Fruit fly (Drosophila melanogaster) whole organism, embryonic: Measurements from ENCODE around the gene ppk11.

Experiments used
- Asciz ChIP-seq: fragments of 200-800 bp; sonication (Bioruptor generic); optimal IDR thresholded peaks from 2 replicates; lab custom pipeline; 2017; ENCODE audit warnings: missing biosample characterization, mild to moderate bottlenecking, missing genetic modification characterization, missing genetic modification reagents
- Atf6 ChIP-seq: fragments of 200-800 bp; sonication (Bioruptor generic); IDR thresholded peaks from 2 replicates; pipeline ENCODE4 v1.3.6; 2022; ENCODE audit warnings: missing biosample characterization, missing genetic modification characterization
- Blimp-1 ChIP-seq: fragments of 200-800 bp; sonication (Bioruptor generic); optimal IDR thresholded peaks from 3 replicates; lab custom pipeline; 2018; ENCODE audit warnings: missing biosample characterization, missing genetic modification characterization, mild to moderate bottlenecking, moderate library complexity, missing genetic modification reagents
- CG10959 ChIP-seq: fragments of 200-800 bp; sonication (Bioruptor generic); IDR thresholded peaks from 2 replicates; pipeline ENCODE4 v1.3.6; 2022; ENCODE audit warnings: missing biosample characterization, missing genetic modification characterization
- CG11504 ChIP-seq: fragments of 200-800 bp; sonication (Bioruptor generic); optimal IDR thresholded peaks from 3 replicates; lab custom pipeline; 2019; ENCODE audit warnings: missing biosample characterization, mild to moderate bottlenecking, missing genetic modification characterization, moderate library complexity
- CG11560 ChIP-seq: fragments of 200-800 bp; sonication (Bioruptor generic); IDR thresholded peaks from 3 replicates; pipeline ENCODE4 v1.3.6; 2022; ENCODE audit warnings: missing biosample characterization, missing genetic modification characterization
- CG1233 ChIP-seq: fragments of 200-800 bp; sonication (Bioruptor generic); optimal IDR thresholded peaks from 4 replicates; lab custom pipeline; 2018; ENCODE audit warnings: missing biosample characterization, mild to moderate bottlenecking, missing genetic modification characterization
- CG13296 ChIP-seq: fragments of 200-800 bp; sonication (Bioruptor generic); optimal IDR thresholded peaks from 3 replicates; lab custom pipeline; 2018; ENCODE audit warnings: missing biosample characterization, mild to moderate bottlenecking, missing genetic modification characterization
- CG14441 ChIP-seq: fragments of 200-800 bp; sonication (Bioruptor generic); IDR thresholded peaks from 2 replicates; pipeline ENCODE4 v1.3.6; 2022; ENCODE audit warnings: missing biosample characterization, missing genetic modification characterization
- CG15269 ChIP-seq: fragments of 200-800 bp; sonication (Bioruptor generic); optimal IDR thresholded peaks from 2 replicates; lab custom pipeline; 2018; ENCODE audit warnings: missing biosample characterization, mild to moderate bottlenecking, missing genetic modification characterization, moderate library complexity
- CG17186 ChIP-seq: fragments of 200-800 bp; sonication (Bioruptor generic); optimal IDR thresholded peaks from 3 replicates; lab custom pipeline; 2017; ENCODE audit warnings: missing biosample characterization, missing genetic modification reagents, missing genetic modification characterization
- CG17359 ChIP-seq: fragments of 200-800 bp; sonication (Bioruptor generic); optimal IDR thresholded peaks from 3 replicates; lab custom pipeline; 2018; ENCODE audit warnings: missing biosample characterization, mild to moderate bottlenecking, missing genetic modification characterization, moderate library complexity
- CG2678 ChIP-seq: fragments of 200-800 bp; sonication (Bioruptor generic); optimal IDR thresholded peaks from 3 replicates; lab custom pipeline; 2019; ENCODE audit warnings: missing biosample characterization, mild to moderate bottlenecking, missing genetic modification characterization, moderate library complexity
- CG2875 ChIP-seq: fragments of 200-800 bp; sonication (Bioruptor generic); optimal IDR thresholded peaks from 2 replicates; lab custom pipeline; 2017; ENCODE audit warnings: missing biosample characterization, mild to moderate bottlenecking, missing genetic modification characterization, missing genetic modification reagents
- CG30403 ChIP-seq: fragments of 200-800 bp; sonication (Bioruptor generic); optimal IDR thresholded peaks from 3 replicates; lab custom pipeline; 2016; ENCODE audit warnings: missing biosample characterization, missing genetic modification characterization
- CG34376 ChIP-seq: fragments of 200-800 bp; sonication (Bioruptor generic); optimal IDR thresholded peaks from 2 replicates; lab custom pipeline; 2018; ENCODE audit warnings: missing biosample characterization, mild to moderate bottlenecking, missing genetic modification characterization
- CG43689 ChIP-seq: fragments of 200-800 bp; sonication (Bioruptor generic); IDR thresholded peaks from 2 replicates; pipeline ENCODE4 v1.3.6; 2022; ENCODE audit warnings: missing biosample characterization, missing genetic modification characterization
- CG7556 ChIP-seq: fragments of 200-800 bp; sonication (Bioruptor generic); optimal IDR thresholded peaks from 2 replicates; lab custom pipeline; 2017; ENCODE audit warnings: missing biosample characterization, mild to moderate bottlenecking, missing genetic modification characterization
- CG7839 ChIP-seq: fragments of 200-800 bp; sonication (Bioruptor generic); optimal IDR thresholded peaks from 3 replicates; lab custom pipeline; 2018; ENCODE audit warnings: missing biosample characterization, mild to moderate bottlenecking, missing genetic modification characterization, moderate library complexity
- CG9215 ChIP-seq: fragments of 200-800 bp; sonication (Bioruptor generic); IDR thresholded peaks from 2 replicates; pipeline ENCODE4 v1.3.6; 2022; ENCODE audit warnings: missing biosample characterization, missing genetic modification characterization
- Dad ChIP-seq: fragments of 200-800 bp; sonication (Bioruptor generic); optimal IDR thresholded peaks from 3 replicates; lab custom pipeline; 2016; ENCODE audit warnings: missing biosample characterization, missing genetic modification characterization
- Dbx ChIP-seq: fragments of 200-800 bp; sonication (Bioruptor generic); IDR thresholded peaks from 3 replicates; pipeline ENCODE4 v1.3.6; 2022; ENCODE audit warnings: missing biosample characterization, missing genetic modification characterization
- Doc2 ChIP-seq: fragments of 200-800 bp; sonication (Bioruptor generic); IDR thresholded peaks from 2 replicates; pipeline ENCODE4 v1.3.6; 2022; ENCODE audit warnings: missing biosample characterization, missing genetic modification characterization
- ERR ChIP-seq: fragments of 200-800 bp; sonication (Bioruptor generic); optimal IDR thresholded peaks from 2 replicates; lab custom pipeline; 2016; ENCODE audit warnings: missing biosample characterization, missing genetic modification characterization
- H2.0 ChIP-seq: fragments of 200-800 bp; sonication (Bioruptor generic); IDR thresholded peaks from 2 replicates; pipeline ENCODE4 v1.3.6; 2022; ENCODE audit warnings: missing biosample characterization, missing genetic modification characterization
- HLH3B ChIP-seq: fragments of 200-800 bp; sonication (Bioruptor generic); IDR thresholded peaks from 2 replicates; pipeline ENCODE4 v1.3.6; 2022; ENCODE audit warnings: missing biosample characterization, missing genetic modification characterization
- Hmr ChIP-seq: fragments of 200-800 bp; sonication (Bioruptor generic); optimal IDR thresholded peaks from 3 replicates; lab custom pipeline; 2017; ENCODE audit warnings: mild to moderate bottlenecking, missing biosample characterization, missing genetic modification reagents, missing genetic modification characterization
- Oli ChIP-seq: fragments of 200-800 bp; sonication (Bioruptor generic); optimal IDR thresholded peaks from 2 replicates; lab custom pipeline; 2018; ENCODE audit warnings: missing biosample characterization, mild to moderate bottlenecking, missing genetic modification characterization, moderate library complexity
- Sox102F ChIP-seq: fragments of 200-800 bp; sonication (Bioruptor generic); optimal IDR thresholded peaks from 2 replicates; lab custom pipeline; 2018; ENCODE audit warnings: missing biosample characterization, mild to moderate bottlenecking, missing genetic modification characterization, moderate library complexity
- Ssrp ChIP-seq: fragments of 200-800 bp; sonication (Bioruptor generic); optimal IDR thresholded peaks from 2 replicates; lab custom pipeline; 2018; ENCODE audit warnings: missing biosample characterization, mild to moderate bottlenecking, missing genetic modification characterization, moderate library complexity
- Xbp1 ChIP-seq: fragments of 200-800 bp; sonication (Bioruptor generic); optimal IDR thresholded peaks from 3 replicates; lab custom pipeline; 2016; ENCODE audit warnings: missing biosample characterization, mild to moderate bottlenecking, missing genetic modification characterization
- ab ChIP-seq: fragments of 200-800 bp; sonication (Bioruptor generic); optimal IDR thresholded peaks from 2 replicates; lab custom pipeline; 2016; ENCODE audit warnings: missing biosample characterization, missing genetic modification characterization
- bowl ChIP-seq: fragments of 200-800 bp; sonication (Bioruptor generic); IDR thresholded peaks from 2 replicates; pipeline ENCODE4 v1.3.6; 2022; ENCODE audit warnings: missing biosample characterization, missing genetic modification characterization
- caup ChIP-seq: fragments of 200-800 bp; sonication (Bioruptor generic); optimal IDR thresholded peaks from 3 replicates; lab custom pipeline; 2017; ENCODE audit warnings: missing biosample characterization, mild to moderate bottlenecking, missing genetic modification characterization, moderate library complexity; ENCODE audit not compliant: severe bottlenecking
- chif ChIP-seq, 2 experiments: fragments of 200-800 bp; sonication (Bioruptor generic); optimal IDR thresholded peaks; 3 replicates each; lab custom pipeline; 2016; ENCODE audit warnings: missing biosample characterization in 2 of 2, missing genetic modification characterization in 2 of 2
- da ChIP-seq: fragments of 200-800 bp; sonication (Bioruptor generic); optimal IDR thresholded peaks from 2 replicates; lab custom pipeline; 2016; ENCODE audit warnings: missing biosample characterization, missing genetic modification characterization
- dmrt99B ChIP-seq: fragments of 200-800 bp; sonication (Bioruptor generic); optimal IDR thresholded peaks from 2 replicates; lab custom pipeline; 2018; ENCODE audit warnings: missing biosample characterization, mild to moderate bottlenecking, missing genetic modification characterization, moderate library complexity
- exex ChIP-seq: fragments of 200-800 bp; sonication (Bioruptor generic); optimal IDR thresholded peaks from 4 replicates; lab custom pipeline; 2018; ENCODE audit warnings: missing biosample characterization, mild to moderate bottlenecking, missing genetic modification characterization, moderate library complexity
- grau ChIP-seq: fragments of 200-800 bp; optimal IDR thresholded peaks from 3 replicates; lab custom pipeline; 2019; ENCODE audit warnings: missing biosample characterization, mild to moderate bottlenecking, missing genetic modification characterization, moderate library complexity
- insv ChIP-seq, 2 experiments: fragments of 200-800 bp; sonication (Bioruptor generic); optimal IDR thresholded peaks; 3 replicates each; lab custom pipeline; 2016 to 2018; ENCODE audit warnings: missing biosample characterization in 2 of 2, missing genetic modification characterization in 2 of 2
- knrl ChIP-seq: fragments of 200-800 bp; sonication (Bioruptor generic); IDR thresholded peaks from 3 replicates; pipeline ENCODE4 v1.3.6; 2022; ENCODE audit warnings: missing biosample characterization, missing genetic modification characterization; ENCODE audit not compliant: partially characterized antibody
- nmo ChIP-seq: fragments of 200-800 bp; sonication (Bioruptor generic); optimal IDR thresholded peaks from 2 replicates; lab custom pipeline; 2018; ENCODE audit warnings: missing biosample characterization, mild to moderate bottlenecking, missing genetic modification characterization, moderate library complexity
- otp ChIP-seq: fragments of 200-800 bp; sonication (Bioruptor generic); IDR thresholded peaks from 3 replicates; pipeline ENCODE4, ENCODE4 v1.3.6; 2022; ENCODE audit warnings: missing biosample characterization, missing genetic modification characterization
- pan ChIP-seq, 4 experiments: fragments of >200 bp in 3 of 4; fragments of 200-800 bp in 1 of 4; sonication (Bioruptor generic) in 1 of 4; optimal IDR thresholded peaks in 3 of 4; IDR thresholded peaks in 1 of 4; 2 replicates each; pipeline versions ENCODE4 v1.3.6 to Lab custom; 2017 to 2022; ENCODE audit warnings: missing biosample characterization in 2 of 4, missing genetic modification characterization in 2 of 4, mixed read lengths in 1 of 4
- row ChIP-seq: fragments of 200-800 bp; sonication (Bioruptor generic); IDR thresholded peaks from 3 replicates; pipeline ENCODE4 v1.3.6; 2022; ENCODE audit warnings: missing biosample characterization, missing genetic modification characterization
- sim ChIP-seq: fragments of 200-800 bp; sonication (Bioruptor generic); IDR thresholded peaks from 2 replicates; pipeline ENCODE4 v1.3.6; 2022; ENCODE audit warnings: missing biosample characterization, missing genetic modification characterization
- slou ChIP-seq: fragments of 200-800 bp; sonication (Bioruptor generic); optimal IDR thresholded peaks from 3 replicates; lab custom pipeline; 2016; ENCODE audit warnings: missing biosample characterization, missing genetic modification characterization
- so ChIP-seq: fragments of 200-800 bp; sonication (Bioruptor generic); IDR thresholded peaks from 3 replicates; pipeline ENCODE4 v1.3.6; 2022; ENCODE audit warnings: missing biosample characterization, missing genetic modification characterization
- trh ChIP-seq: fragments of 200-800 bp; sonication (Bioruptor generic); optimal IDR thresholded peaks from 2 replicates; lab custom pipeline; 2016; ENCODE audit warnings: missing biosample characterization, missing genetic modification characterization
- wdn ChIP-seq: fragments of 200-800 bp; sonication (Bioruptor generic); IDR thresholded peaks from 2 replicates; pipeline ENCODE4 v1.3.6; 2022; ENCODE audit warnings: missing biosample characterization, missing genetic modification characterization

ppk11 gene

DNA sequence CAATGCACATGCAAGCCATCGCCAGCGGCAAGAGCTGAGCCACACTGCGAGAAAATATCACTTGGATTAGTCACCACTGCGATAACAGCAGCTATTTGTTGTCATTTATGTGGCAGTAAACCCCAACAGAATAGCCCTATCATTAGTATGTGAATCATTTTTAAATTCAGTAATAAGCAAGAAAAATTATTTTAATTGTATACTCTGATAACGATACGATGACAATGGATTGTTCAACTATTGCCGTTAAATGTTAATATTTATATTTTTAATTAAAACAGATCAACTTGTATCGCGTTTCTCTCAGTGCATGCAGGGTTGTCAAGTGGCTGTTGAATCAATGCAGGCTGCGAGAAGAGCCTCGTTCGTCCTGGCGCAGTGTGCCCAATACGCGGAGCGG is 37.0 kb downstream of the ppk11 start (continued):
- TF ChIP-seq ab (GFP tag; lab: Kevin White, UChicago), result no peak
- peak; percentile 36; the same call in 2 of the 3 replicates for TF ChIP-seq row (GFP tag; lab: Robert Waterston, UW)
- peak; percentile 27 for TF ChIP-seq Sox102F
- no peak for TF ChIP-seq CG1233 (GFP tag; lab: Kevin White, UChicago)
- TF ChIP-seq CG10959 (GFP tag; lab: Robert Waterston, UW), result no peak
- TF ChIP-seq CG14441 (GFP tag; lab: Robert Waterston, UW), result peak; percentile 29; the same call in 1 of the 2 replicates
- TF ChIP-seq grau (tag; lab: Kevin White, UChicago), result peak; percentile 27
- no peak for TF ChIP-seq CG13296 (GFP tag; lab: Kevin White, UChicago)
- no peak for TF ChIP-seq exex (tag; lab: Kevin White, UChicago)
- TF ChIP-seq Oli (tag; lab: Kevin White, UChicago), result peak; percentile 42
- no peak for TF ChIP-seq bowl
- no peak for TF ChIP-seq trh (GFP tag; lab: Kevin White, UChicago)
- peak; percentile 59 for TF ChIP-seq CG11504 (tag; lab: Kevin White, UChicago)
- no peak for TF ChIP-seq wdn (GFP tag; lab: Robert Waterston, UW)
- no peak for TF ChIP-seq CG2875 (GFP tag; lab: Kevin White, UChicago)
- no peak for TF ChIP-seq ERR (GFP tag; lab: Kevin White, UChicago)
- peak; percentile 14 for TF ChIP-seq CG7556 (GFP tag; lab: Kevin White, UChicago)
- TF ChIP-seq Asciz (GFP tag; lab: Kevin White, UChicago), result no peak
- TF ChIP-seq Atf6, result no peak
- TF ChIP-seq H2.0 (GFP tag; lab: Robert Waterston, UW), result no peak
- no peak for TF ChIP-seq CG43689
- peak; percentile 37 for TF ChIP-seq CG2678 (tag; lab: Kevin White, UChicago)
- no peak for TF ChIP-seq Dad
- TF ChIP-seq Xbp1 (GFP tag; lab: Kevin White, UChicago), result peak; percentile 3
- no peak for TF ChIP-seq sim (GFP tag; lab: Robert Waterston, UW)
- TF ChIP-seq CG7839 (tag; lab: Kevin White, UChicago), result peak; percentile 37
- peak; percentile 45 for TF ChIP-seq dmrt99B
- peak; percentile 10 for TF ChIP-seq CG15269
- no peak for TF ChIP-seq pan (optimal IDR thresholded peaks at IDR 0.05; lab: Kevin White, UChicago)
- TF ChIP-seq pan (GFP tag; optimal IDR thresholded peaks at IDR 0.05 in 1 of 2, IDR thresholded peaks at IDR 0.05 in 1 of 2), result no peak
- no peak for TF ChIP-seq knrl (GFP tag; lab: Robert Waterston, UW)
- TF ChIP-seq otp (GFP tag; lab: Robert Waterston, UW), result no peak
- TF ChIP-seq nmo (GFP tag; lab: Kevin White, UChicago), result peak; percentile 25
- no peak for TF ChIP-seq CG9215
- TF ChIP-seq insv (GFP tag; optimal IDR thresholded peaks at IDR 0.05; lab: Kevin White, UChicago), result no peak
- TF ChIP-seq Blimp-1 (GFP tag; lab: Kevin White, UChicago), result peak; percentile 8
- TF ChIP-seq CG30403 (GFP tag; lab: Kevin White, UChicago), result peak; percentile 35
- peak; percentile 8 for TF ChIP-seq Hmr (GFP tag; lab: Kevin White, UChicago)
- no peak for TF ChIP-seq da (GFP tag; lab: Kevin White, UChicago)
- no peak for TF ChIP-seq caup (GFP tag; lab: Kevin White, UChicago)
- TF ChIP-seq CG11560 (tag; lab: Robert Waterston, UW), result no peak
- TF ChIP-seq CG17186 (GFP tag; lab: Kevin White, UChicago), result no peak
- no peak for TF ChIP-seq slou (GFP tag; lab: Kevin White, UChicago)
- peak; percentile 19 for TF ChIP-seq Ssrp
- TF ChIP-seq CG17359 (tag; lab: Kevin White, UChicago), result peak; percentile 32
- 0 out of 3 replicates have a peak, but pooled peaks have one; percentile 14 for TF ChIP-seq Dbx
- TF ChIP-seq chif (GFP tag; optimal IDR thresholded peaks at IDR 0.05; lab: Kevin White, UChicago), result no peak
- TF ChIP-seq CG34376 (GFP tag; lab: Kevin White, UChicago), result no peak
- TF ChIP-seq so, result no peak
- TF ChIP-seq HLH3B (GFP tag; lab: Robert Waterston, UW), result no peak
- TF ChIP-seq Doc2 (GFP tag; lab: Robert Waterston, UW), result no peak
